Fruit fly (Drosophila melanogaster) whole organism, embryonic: ENCODE data around the gene Tsc1.

Source experiments
- Abd-B ChIP-seq: fragments of 200-800 bp; sonication (Bioruptor generic); optimal IDR thresholded peaks from 2 replicates; lab custom pipeline; 2018; ENCODE audit warnings: missing biosample characterization, mild to moderate bottlenecking, missing genetic modification characterization, moderate library complexity
- Adf1 ChIP-seq: fragments of 200-800 bp; sonication (Bioruptor generic); IDR thresholded peaks from 2 replicates; pipeline ENCODE4 v1.3.6; 2022; ENCODE audit warnings: missing biosample characterization, missing genetic modification characterization
- CG10366 ChIP-seq: fragments of 200-800 bp; sonication (Bioruptor generic); IDR thresholded peaks from 2 replicates; pipeline ENCODE4 v1.3.6; 2022; ENCODE audit warnings: missing biosample characterization, missing genetic modification characterization
- CG11504 ChIP-seq: fragments of 200-800 bp; sonication (Bioruptor generic); optimal IDR thresholded peaks from 3 replicates; lab custom pipeline; 2019; ENCODE audit warnings: missing biosample characterization, mild to moderate bottlenecking, missing genetic modification characterization, moderate library complexity
- CG11696 ChIP-seq: fragments of 200-800 bp; sonication (Bioruptor generic); IDR thresholded peaks from 2 replicates; pipeline ENCODE4 v1.3.6; 2022; ENCODE audit warnings: missing biosample characterization, missing genetic modification characterization
- CG11723 ChIP-seq: fragments of 200-800 bp; sonication (Bioruptor generic); optimal IDR thresholded peaks from 2 replicates; lab custom pipeline; 2017; ENCODE audit warnings: missing biosample characterization, mild to moderate bottlenecking, missing genetic modification characterization
- CG12391 ChIP-seq: fragments of 200-800 bp; sonication (Bioruptor generic); optimal IDR thresholded peaks from 3 replicates; lab custom pipeline; 2018; ENCODE audit warnings: missing biosample characterization, mild to moderate bottlenecking, missing genetic modification characterization, moderate library complexity
- CG12769 ChIP-seq: fragments of 200-800 bp; sonication (Bioruptor generic); optimal IDR thresholded peaks from 2 replicates; lab custom pipeline; 2019; ENCODE audit warnings: missing biosample characterization, mild to moderate bottlenecking, missing genetic modification characterization, moderate library complexity
- CG13424 ChIP-seq: fragments of 200-800 bp; sonication (Bioruptor generic); optimal IDR thresholded peaks from 2 replicates; lab custom pipeline; 2019; ENCODE audit warnings: missing biosample characterization, mild to moderate bottlenecking, missing genetic modification characterization, moderate library complexity
- CG14710 ChIP-seq: fragments of 200-800 bp; sonication (Bioruptor generic); optimal IDR thresholded peaks from 3 replicates; lab custom pipeline; 2019; ENCODE audit warnings: missing biosample characterization, mild to moderate bottlenecking, missing genetic modification characterization, moderate library complexity
- CG1529 ChIP-seq: fragments of 200-800 bp; sonication (Bioruptor generic); optimal IDR thresholded peaks from 3 replicates; lab custom pipeline; 2018; ENCODE audit warnings: missing biosample characterization, missing genetic modification characterization
- CG17385 ChIP-seq: fragments of 200-800 bp; sonication (Bioruptor generic); optimal IDR thresholded peaks from 3 replicates; lab custom pipeline; 2018; ENCODE audit warnings: missing biosample characterization, mild to moderate bottlenecking, missing genetic modification characterization
- CG18262 ChIP-seq: fragments of 200-800 bp; optimal IDR thresholded peaks from 3 replicates; lab custom pipeline; 2019; ENCODE audit warnings: missing biosample characterization, mild to moderate bottlenecking, missing genetic modification characterization, moderate library complexity
- CG18764 ChIP-seq: fragments of 200-800 bp; sonication (Bioruptor generic); optimal IDR thresholded peaks from 3 replicates; lab custom pipeline; 2016; ENCODE audit warnings: missing biosample characterization, missing genetic modification characterization
- CG2712 ChIP-seq: fragments of 200-800 bp; optimal IDR thresholded peaks from 3 replicates; lab custom pipeline; 2019; ENCODE audit warnings: missing biosample characterization, mild to moderate bottlenecking, missing genetic modification characterization, moderate library complexity
- CG3281 ChIP-seq: fragments of 200-800 bp; sonication (Bioruptor generic); optimal IDR thresholded peaks from 3 replicates; lab custom pipeline; 2017; ENCODE audit warnings: missing biosample characterization, mild to moderate bottlenecking, missing genetic modification characterization
- CG3407 ChIP-seq: fragments of 200-800 bp; sonication (Bioruptor generic); optimal IDR thresholded peaks from 2 replicates; lab custom pipeline; 2018; ENCODE audit warnings: missing biosample characterization, mild to moderate bottlenecking, missing genetic modification characterization
- CG34376 ChIP-seq: fragments of 200-800 bp; sonication (Bioruptor generic); optimal IDR thresholded peaks from 2 replicates; lab custom pipeline; 2018; ENCODE audit warnings: missing biosample characterization, mild to moderate bottlenecking, missing genetic modification characterization
- CG8765 ChIP-seq: fragments of 200-800 bp; sonication (Bioruptor generic); IDR thresholded peaks from 2 replicates; pipeline ENCODE4 v1.3.6; 2022; ENCODE audit warnings: missing biosample characterization, missing genetic modification characterization
- CG9797 ChIP-seq: fragments of 200-800 bp; sonication (Bioruptor generic); optimal IDR thresholded peaks from 3 replicates; lab custom pipeline; 2018; ENCODE audit warnings: missing biosample characterization, mild to moderate bottlenecking, missing genetic modification characterization
- Chrac-16 ChIP-seq: fragments of 200-800 bp; sonication (Bioruptor generic); optimal IDR thresholded peaks from 3 replicates; lab custom pipeline; 2016; ENCODE audit warnings: missing biosample characterization, missing genetic modification characterization
- Deaf1 ChIP-seq: fragments of 200-800 bp; optimal IDR thresholded peaks from 3 replicates; lab custom pipeline; 2019; ENCODE audit warnings: missing biosample characterization, mild to moderate bottlenecking, missing genetic modification characterization, moderate library complexity
- Dref ChIP-seq: fragments of 200-800 bp; sonication (Bioruptor generic); IDR thresholded peaks from 2 replicates; pipeline ENCODE4 v1.3.6; 2022; ENCODE audit warnings: missing biosample characterization, missing genetic modification characterization
- Drgx ChIP-seq: fragments of 200-800 bp; sonication (Bioruptor generic); IDR thresholded peaks from 2 replicates; pipeline ENCODE4 v1.3.6; 2022; ENCODE audit warnings: missing biosample characterization, missing genetic modification characterization
- Ets65A ChIP-seq: fragments of 200-800 bp; sonication (Bioruptor generic); peaks from one replicate; lab custom pipeline; 2016; ENCODE audit warnings: missing biosample characterization, missing genetic modification characterization
- Gug ChIP-seq: fragments of 200-800 bp; sonication (Bioruptor generic); IDR thresholded peaks from 4 replicates; pipeline ENCODE4 v1.3.6; 2022; ENCODE audit warnings: missing biosample characterization, missing genetic modification characterization
- Hey ChIP-seq: fragments of 200-800 bp; sonication (Bioruptor generic); optimal IDR thresholded peaks from 3 replicates; lab custom pipeline; 2018; ENCODE audit warnings: missing biosample characterization, mild to moderate bottlenecking, missing genetic modification characterization
- Hr78 ChIP-seq, 2 experiments: fragments of 200-800 bp in 1 of 2; fragments of >200 bp in 1 of 2; sonication (Bioruptor generic) in 1 of 2; optimal IDR thresholded peaks; 2 replicates each; lab custom pipeline; 2017 to 2019; ENCODE audit warnings: missing biosample characterization in 2 of 2, missing genetic modification characterization in 2 of 2, mild to moderate bottlenecking in 1 of 2, moderate library complexity in 1 of 2
- Med ChIP-seq: fragments of 200-800 bp; sonication (Bioruptor generic); peaks from one replicate; lab custom pipeline; 2016; ENCODE audit warnings: missing biosample characterization, missing genetic modification characterization, mild to moderate bottlenecking, inconsistent platforms, moderate library complexity
- Ptx1 ChIP-seq: fragments of 200-800 bp; sonication (Bioruptor generic); IDR thresholded peaks from 2 replicates; pipeline ENCODE4 v1.3.6; 2022; ENCODE audit warnings: missing biosample characterization, missing genetic modification characterization
- Scr ChIP-seq: fragments of 200-800 bp; sonication (Bioruptor generic); IDR thresholded peaks from 2 replicates; pipeline ENCODE4 v1.3.6; 2022; ENCODE audit warnings: missing biosample characterization, missing genetic modification characterization; ENCODE audit not compliant: partially characterized antibody
- Spps ChIP-seq: fragments of 200-800 bp; sonication (Bioruptor generic); optimal IDR thresholded peaks from 2 replicates; lab custom pipeline; 2018; ENCODE audit warnings: missing biosample characterization, mild to moderate bottlenecking, missing genetic modification characterization
- ase ChIP-seq: fragments of 200-800 bp; sonication (Bioruptor generic); IDR thresholded peaks from 3 replicates; pipeline ENCODE4 v1.3.6; 2022; ENCODE audit warnings: missing biosample characterization, missing genetic modification characterization
- az2 ChIP-seq: fragments of 200-800 bp; sonication (Bioruptor generic); optimal IDR thresholded peaks from 3 replicates; lab custom pipeline; 2016; ENCODE audit warnings: missing biosample characterization, missing genetic modification characterization
- bsh ChIP-seq, 2 experiments: fragments of 200-800 bp; sonication (Bioruptor generic); optimal IDR thresholded peaks; 2 replicates each; lab custom pipeline; 2017 to 2018; ENCODE audit warnings: mild to moderate bottlenecking in 2 of 2, missing biosample characterization in 2 of 2, missing genetic modification characterization in 2 of 2, moderate library complexity in 1 of 2
- croc ChIP-seq: fragments of 200-800 bp; sonication (Bioruptor generic); conservative IDR thresholded peaks from 3 replicates; pipeline ENCODE4 v1.3.6; 2022; ENCODE audit warnings: missing biosample characterization, missing genetic modification characterization
- da ChIP-seq: fragments of 200-800 bp; sonication (Bioruptor generic); optimal IDR thresholded peaks from 2 replicates; lab custom pipeline; 2016; ENCODE audit warnings: missing biosample characterization, missing genetic modification characterization
- dmrt99B ChIP-seq: fragments of 200-800 bp; sonication (Bioruptor generic); optimal IDR thresholded peaks from 2 replicates; lab custom pipeline; 2018; ENCODE audit warnings: missing biosample characterization, mild to moderate bottlenecking, missing genetic modification characterization, moderate library complexity
- dysf ChIP-seq: fragments of 200-800 bp; sonication (Bioruptor generic); IDR thresholded peaks from 3 replicates; pipeline ENCODE4 v1.3.6; 2022; ENCODE audit warnings: missing biosample characterization, missing genetic modification characterization
- fru ChIP-seq: fragments of >200 bp; optimal IDR thresholded peaks from 2 replicates; lab custom pipeline; 2017
- gcm ChIP-seq: fragments of 200-800 bp; sonication (Bioruptor generic); optimal IDR thresholded peaks from 2 replicates; lab custom pipeline; 2019; ENCODE audit warnings: missing biosample characterization, mild to moderate bottlenecking, missing genetic modification characterization, moderate library complexity
- lola ChIP-seq, 3 experiments: fragments of >200 bp in 2 of 3; fragments of 200-800 bp in 1 of 3; sonication (Bioruptor generic) in 1 of 3; optimal IDR thresholded peaks; 2 replicates each; lab custom pipeline; 2017 to 2019; ENCODE audit warnings: missing biosample characterization in 3 of 3, missing genetic modification characterization in 3 of 3, mild to moderate bottlenecking in 1 of 3, moderate library complexity in 1 of 3
- onecut ChIP-seq: fragments of 200-800 bp; sonication (Bioruptor generic); IDR thresholded peaks from 2 replicates; pipeline ENCODE4 v1.3.6; 2022; ENCODE audit warnings: missing biosample characterization, missing genetic modification characterization
- pfk ChIP-seq: fragments of 200-800 bp; sonication (Bioruptor generic); optimal IDR thresholded peaks from 2 replicates; lab custom pipeline; 2018; ENCODE audit warnings: missing biosample characterization, mild to moderate bottlenecking, missing genetic modification characterization, moderate library complexity
- pnt ChIP-seq: fragments of 200-800 bp; sonication (Bioruptor generic); optimal IDR thresholded peaks from 3 replicates; lab custom pipeline; 2016; ENCODE audit warnings: missing biosample characterization, missing genetic modification characterization
- rib ChIP-seq: fragments of 200-800 bp; sonication (Bioruptor generic); IDR thresholded peaks from 2 replicates; pipeline ENCODE4 v1.3.6; 2022; ENCODE audit warnings: missing biosample characterization, missing genetic modification characterization
- sens ChIP-seq: fragments of 200-800 bp; sonication (Bioruptor generic); peaks from one replicate; lab custom pipeline; 2016; ENCODE audit warnings: missing biosample characterization, missing genetic modification characterization
- stc ChIP-seq: fragments of 200-800 bp; sonication (Bioruptor generic); IDR thresholded peaks from 2 replicates; pipeline ENCODE4 v1.3.6; 2022; ENCODE audit warnings: missing biosample characterization, missing genetic modification characterization
- stwl ChIP-seq: fragments of 200-800 bp; sonication (Bioruptor generic); optimal IDR thresholded peaks from 3 replicates; lab custom pipeline; 2018; ENCODE audit warnings: missing biosample characterization, mild to moderate bottlenecking, missing genetic modification characterization, moderate library complexity
- tin ChIP-seq: fragments of 200-800 bp; sonication (Bioruptor generic); optimal IDR thresholded peaks from 3 replicates; lab custom pipeline; 2016; ENCODE audit warnings: missing biosample characterization, missing genetic modification characterization

Tsc1 gene

dm6 chr3R:24142971-24143370 is 12.9 kb downstream of the Tsc1 start (continued):
- TF ChIP-seq dysf (GFP tag; lab: Robert Waterston, UW) = peak; percentile 40; the same call in 2 of the 3 replicates
- TF ChIP-seq CG3407 (GFP tag; lab: Kevin White, UChicago) = peak; percentile 3
- peak; percentile 20 for TF ChIP-seq CG14710 (tag; lab: Kevin White, UChicago)
- no peak for TF ChIP-seq rib
- TF ChIP-seq CG17385 (GFP tag; lab: Kevin White, UChicago) = peak; percentile 0
- no peak for TF ChIP-seq CG9797 (GFP tag; lab: Kevin White, UChicago)
- peak; percentile 82 for TF ChIP-seq sens
- TF ChIP-seq CG2712 (tag; lab: Kevin White, UChicago) = peak; percentile 58
- TF ChIP-seq onecut (GFP tag; lab: Robert Waterston, UW) = peak; percentile 5; the same call in 1 of the 2 replicates
- TF ChIP-seq CG12769 = no peak
- TF ChIP-seq Dref (GFP tag; lab: Robert Waterston, UW) = no peak
- no peak for TF ChIP-seq Hr78 (GFP tag; optimal IDR thresholded peaks at IDR 0.05; lab: Kevin White, UChicago)
- peak; percentile 65 for TF ChIP-seq dmrt99B (tag; lab: Kevin White, UChicago)
- TF ChIP-seq Deaf1 = no peak
- peak; percentile 23 for TF ChIP-seq pnt
- no peak for TF ChIP-seq CG1529
- TF ChIP-seq CG18764 = no peak
- TF ChIP-seq az2 (GFP tag; lab: Kevin White, UChicago) = peak; percentile 18
- 0 out of 4 replicates have a peak, but pooled peaks have one; percentile 13 for TF ChIP-seq Gug (GFP tag; lab: Robert Waterston, UW)
- peak; percentile 57 for TF ChIP-seq CG11504 (tag; lab: Kevin White, UChicago)
- TF ChIP-seq Adf1 (GFP tag; lab: Robert Waterston, UW) = no peak
- TF ChIP-seq tin (GFP tag; lab: Kevin White, UChicago) = peak; percentile 19
- peak; percentile 71 for TF ChIP-seq Med (GFP tag; lab: Kevin White, UChicago)
- TF ChIP-seq CG13424 (tag; lab: Kevin White, UChicago) = peak; percentile 33
- no peak for TF ChIP-seq da (GFP tag; lab: Kevin White, UChicago)
- no peak for TF ChIP-seq Spps (tag; lab: Kevin White, UChicago)
- TF ChIP-seq CG12391 (tag; lab: Kevin White, UChicago) = peak; percentile 36
- TF ChIP-seq stc (GFP tag; lab: Robert Waterston, UW) = 0 out of 2 replicates have a peak, but pooled peaks have one; percentile 40
- TF ChIP-seq Ptx1 (GFP tag; lab: Robert Waterston, UW) = peak; percentile 51; the same call in 1 of the 2 replicates
- TF ChIP-seq CG10366 (GFP tag; lab: Robert Waterston, UW) = peak; percentile 21; the same call in 1 of the 2 replicates
- no peak for TF ChIP-seq CG11723 (GFP tag; lab: Kevin White, UChicago)
- no peak for TF ChIP-seq stwl (tag; lab: Kevin White, UChicago)
- TF ChIP-seq CG3281 = no peak
- peak; percentile 47 for TF ChIP-seq CG18262 (tag; lab: Kevin White, UChicago)
- no peak for TF ChIP-seq gcm (GFP tag; lab: Kevin White, UChicago)

- TF ChIP-seq ase (GFP tag; lab: Robert Waterston, UW) = no peak
- TF ChIP-seq Ets65A (GFP tag; lab: Kevin White, UChicago) = peak; percentile 57
These were observed 13.3 kb downstream of the Tsc1 start for dm6 chr3R:24143372-24143771.

dm6 chr3R:24143779-24144178 is 13.7 kb downstream of the Tsc1 start:
- TF ChIP-seq CG8765 (GFP tag; lab: Robert Waterston, UW) (no peak), Hey (tag; lab: Kevin White, UChicago) (no peak), pfk (GFP tag; lab: Kevin White, UChicago) (no peak), lola (GFP tag; optimal IDR thresholded peaks at IDR 0.05; lab: Kevin White, UChicago) (no peak), croc (GFP tag; lab: Robert Waterston, UW) (no peak), CG11696 (GFP tag; lab: Robert Waterston, UW) (no peak), CG34376 (GFP tag; lab: Kevin White, UChicago) (no peak), Abd-B (GFP tag; lab: Kevin White, UChicago) (no peak), bsh (GFP tag; optimal IDR thresholded peaks at IDR 0.05; lab: Kevin White, UChicago) (peak in 1 of 2 experiments; percentile 48), Chrac-16 (no peak), Scr (GFP tag; lab: Robert Waterston, UW) (no peak), Drgx (GFP tag; lab: Robert Waterston, UW) (peak; percentile 31; the same call in 1 of the 2 replicates), fru (no peak)
